Worm (Caenorhabditis elegans) whole organism, L4 larva: Measurements from ENCODE around the gene F22D3.4.

Source experiments
- D1046.2 ChIP-seq: fragments of 200-800 bp; sonication (Bioruptor generic); IDR thresholded peaks from 2 replicates; pipeline ENCODE4 v1.3.6; 2022; ENCODE audit warnings: missing genetic modification characterization, missing compliant biosample characterization
- F37D6.2 ChIP-seq: sonication (generic microtip); optimal IDR thresholded peaks from 2 replicates; lab custom pipeline; 2016; ENCODE audit warnings: mild to moderate bottlenecking, missing genetic modification characterization, missing compliant biosample characterization
- F44E2.7 ChIP-seq: fragments of 200-800 bp; sonication (Bioruptor generic); IDR thresholded peaks from 2 replicates; pipeline ENCODE4 v2.1.2; 2022; ENCODE audit warnings: missing genetic modification characterization, missing compliant biosample characterization
- F49E8.2 ChIP-seq: sonication (generic microtip); optimal IDR thresholded peaks from 2 replicates; lab custom pipeline; 2016; ENCODE audit warnings: missing compliant biosample characterization, mild to moderate bottlenecking, missing genetic modification characterization, borderline replicate concordance
- R02D3.7 ChIP-seq: fragments of 150-350 bp; sonication (generic microtip); optimal IDR thresholded peaks from 3 replicates; lab custom pipeline; 2014; ENCODE audit warnings: missing biosample characterization, missing genetic modification characterization
- Y105C5A.15 ChIP-seq: fragments of 200-800 bp; sonication (Bioruptor generic); IDR thresholded peaks from 2 replicates; pipeline ENCODE4 v1.3.6; 2022; ENCODE audit warnings: missing genetic modification characterization, missing compliant biosample characterization
- ZK546.5 ChIP-seq, 2 experiments: sonication (generic microtip); optimal IDR thresholded peaks; 2 replicates each; lab custom pipeline; 2017; ENCODE audit warnings: missing biosample characterization in 2 of 2, missing genetic modification characterization in 2 of 2
- aly-2 ChIP-seq: sonication (generic microtip); optimal IDR thresholded peaks from 2 replicates; lab custom pipeline; 2018; ENCODE audit warnings: missing biosample characterization, missing genetic modification characterization
- ama-1 ChIP-seq: fragments of 150-350 bp; optimal IDR thresholded peaks from 2 replicates; lab custom pipeline; 2014; ENCODE audit warnings: inconsistent platforms, mixed read lengths
- arid-1 ChIP-seq: fragments of 200-800 bp; sonication (Bioruptor generic); conservative IDR thresholded peaks from 2 replicates; pipeline ENCODE4 v1.3.6; 2022; ENCODE audit warnings: missing genetic modification reagents, missing genetic modification characterization, missing compliant biosample characterization
- ceh-20 ChIP-seq: fragments of 200-800 bp; sonication (Bioruptor generic); IDR thresholded peaks from 2 replicates; pipeline ENCODE4 v1.3.6; 2022; ENCODE audit warnings: missing genetic modification reagents, missing genetic modification characterization, missing compliant biosample characterization
- ceh-28 ChIP-seq: fragments of 150-350 bp; optimal IDR thresholded peaks from 2 replicates; lab custom pipeline; 2014; ENCODE audit warnings: missing biosample characterization, missing genetic modification reagents, missing genetic modification characterization
- cey-2 ChIP-seq: sonication (generic microtip); optimal IDR thresholded peaks from 3 replicates; lab custom pipeline; 2017; ENCODE audit warnings: missing genetic modification characterization, mild to moderate bottlenecking, missing compliant biosample characterization, antibody characterized with exemption, borderline replicate concordance; ENCODE audit not compliant: insufficient read depth
- ctbp-1 ChIP-seq: fragments of 200-800 bp; sonication (Bioruptor generic); IDR thresholded peaks from 2 replicates; pipeline ENCODE4 v1.3.6; 2022; ENCODE audit warnings: missing genetic modification reagents, missing genetic modification characterization, missing compliant biosample characterization
- daf-12 ChIP-seq: fragments of 150-350 bp; optimal IDR thresholded peaks from 2 replicates; lab custom pipeline; 2014; ENCODE audit warnings: missing biosample characterization, missing genetic modification reagents, missing genetic modification characterization
- daf-16 ChIP-seq, 3 experiments: sonication (generic microtip); optimal IDR thresholded peaks; 2 replicates each; lab custom pipeline; 2016 to 2017; ENCODE audit warnings: missing genetic modification characterization in 3 of 3, missing genetic modification reagents in 3 of 3, mild to moderate bottlenecking in 2 of 3, missing compliant biosample characterization in 2 of 3, missing biosample characterization in 1 of 3, moderate library complexity in 1 of 3
- daf-19 ChIP-seq: fragments of 200-800 bp; sonication (Bioruptor generic); conservative IDR thresholded peaks from 2 replicates; pipeline ENCODE4 v1.3.6; 2022; ENCODE audit warnings: missing genetic modification characterization, missing compliant biosample characterization
- dmd-6 ChIP-seq: fragments of 200-800 bp; sonication (Bioruptor generic); IDR thresholded peaks from 2 replicates; pipeline ENCODE4 v1.3.6; 2022; ENCODE audit warnings: missing genetic modification reagents, missing genetic modification characterization, missing compliant biosample characterization
- dmd-8 ChIP-seq: fragments of 200-800 bp; sonication (Bioruptor generic); IDR thresholded peaks from 2 replicates; pipeline ENCODE4 v1.3.6; 2022; ENCODE audit warnings: missing genetic modification characterization, missing compliant biosample characterization
- dmd-9 ChIP-seq: fragments of 200-800 bp; sonication (Bioruptor generic); IDR thresholded peaks from 2 replicates; pipeline ENCODE4 v1.3.6; 2022; ENCODE audit warnings: missing genetic modification reagents, missing genetic modification characterization, missing compliant biosample characterization
- dve-1 ChIP-seq: sonication (generic microtip); optimal IDR thresholded peaks from 2 replicates; lab custom pipeline; 2017; ENCODE audit warnings: antibody characterized with exemption, mild to moderate bottlenecking, missing genetic modification characterization, missing compliant biosample characterization; ENCODE audit not compliant: insufficient read depth
- egl-27 ChIP-seq: sonication (generic microtip); optimal IDR thresholded peaks from 3 replicates; lab custom pipeline; 2017; ENCODE audit warnings: missing biosample characterization, missing genetic modification reagents, missing genetic modification characterization
- egl-43 ChIP-seq: fragments of 200-800 bp; sonication (Bioruptor generic); IDR thresholded peaks from 2 replicates; pipeline ENCODE4 v1.3.6; 2022; ENCODE audit warnings: missing genetic modification reagents, missing genetic modification characterization, missing compliant biosample characterization
- hlh-30 ChIP-seq: sonication (generic microtip); optimal IDR thresholded peaks from 2 replicates; lab custom pipeline; 2017; ENCODE audit warnings: antibody characterized with exemption, mild to moderate bottlenecking, missing genetic modification characterization, missing compliant biosample characterization; ENCODE audit not compliant: insufficient read depth
- jun-1 ChIP-seq: fragments of 150-350 bp; optimal IDR thresholded peaks from 2 replicates; lab custom pipeline; 2014; ENCODE audit warnings: missing biosample characterization, missing genetic modification reagents, missing genetic modification characterization
- lim-7 ChIP-seq: fragments of 200-800 bp; sonication (Bioruptor generic); IDR thresholded peaks from 2 replicates; pipeline ENCODE4 v1.3.6; 2022; ENCODE audit warnings: missing genetic modification characterization, missing compliant biosample characterization
- lin-38 ChIP-seq: fragments of 200-800 bp; sonication (Bioruptor generic); IDR thresholded peaks from 2 replicates; pipeline ENCODE4 v1.3.6; 2022; ENCODE audit warnings: missing genetic modification reagents, missing genetic modification characterization, missing compliant biosample characterization
- madf-5 ChIP-seq, 2 experiments: fragments of 200-800 bp; sonication (Bioruptor generic); IDR thresholded peaks; 2 replicates each; pipeline ENCODE4 v1.3.6; 2022; ENCODE audit warnings: missing compliant biosample characterization in 2 of 2, missing genetic modification characterization in 2 of 2
- madf-9 ChIP-seq: fragments of 200-800 bp; sonication (Bioruptor generic); conservative IDR thresholded peaks from 2 replicates; pipeline ENCODE4 v1.3.6; 2022; ENCODE audit warnings: missing genetic modification reagents, missing genetic modification characterization, missing compliant biosample characterization
- mdl-1 ChIP-seq, 2 experiments: fragments of 150-350 bp in 1 of 2; sonication (generic microtip) in 1 of 2; optimal IDR thresholded peaks; 2 replicates each; lab custom pipeline; 2014 to 2017; ENCODE audit warnings: missing biosample characterization in 2 of 2, missing genetic modification characterization in 2 of 2
- mep-1 ChIP-seq: fragments of 150-350 bp; sonication (generic microtip); optimal IDR thresholded peaks from 3 replicates; lab custom pipeline; 2014; ENCODE audit warnings: missing biosample characterization, missing genetic modification characterization
- mes-2 ChIP-seq: sonication (generic microtip); optimal IDR thresholded peaks from 2 replicates; lab custom pipeline; 2016; ENCODE audit warnings: missing genotype, mild to moderate bottlenecking, missing genetic modification characterization, missing compliant biosample characterization; ENCODE audit not compliant: poor library complexity, severe bottlenecking
- mxl-2 ChIP-seq: fragments of 200-800 bp; sonication (Bioruptor generic); conservative IDR thresholded peaks from 2 replicates; pipeline ENCODE4 v1.3.6; 2022; ENCODE audit warnings: missing genetic modification reagents, missing genetic modification characterization, missing compliant biosample characterization
- nhr-237 ChIP-seq: sonication (generic microtip); optimal IDR thresholded peaks from 2 replicates; lab custom pipeline; 2017; ENCODE audit warnings: missing biosample characterization, missing genetic modification characterization
- nhr-28 ChIP-seq: fragments of 150-350 bp; optimal IDR thresholded peaks from 2 replicates; lab custom pipeline; 2014; ENCODE audit warnings: missing biosample characterization, missing genetic modification characterization
- pha-4 ChIP-seq, 2 experiments: fragments of 150-350 bp in 1 of 2; fragments of 200-800 bp in 1 of 2; sonication (Bioruptor generic) in 1 of 2; IDR thresholded peaks in 1 of 2; optimal IDR thresholded peaks in 1 of 2; 2 replicates each; pipeline versions ENCODE4 v1.3.6 to Lab custom; 2014 to 2022; ENCODE audit warnings: missing genetic modification characterization in 2 of 2, missing genetic modification reagents in 2 of 2, missing biosample characterization in 1 of 2, missing compliant biosample characterization in 1 of 2
- php-3 ChIP-seq: fragments of 200-800 bp; sonication (Bioruptor generic); IDR thresholded peaks from 2 replicates; pipeline ENCODE4 v1.3.6; 2022; ENCODE audit warnings: missing genetic modification reagents, missing genetic modification characterization, missing compliant biosample characterization
- saeg-2 ChIP-seq: fragments of 200-800 bp; sonication (Bioruptor generic); IDR thresholded peaks from 2 replicates; pipeline ENCODE4 v1.3.6; 2022; ENCODE audit warnings: missing genetic modification reagents, missing genetic modification characterization, missing compliant biosample characterization
- skn-1 ChIP-seq: fragments of 150-350 bp; optimal IDR thresholded peaks from 2 replicates; lab custom pipeline; 2014; ENCODE audit warnings: missing biosample characterization, missing genetic modification characterization
- snpc-4 ChIP-seq: fragments of 150-350 bp; optimal IDR thresholded peaks from 2 replicates; lab custom pipeline; 2014; ENCODE audit warnings: missing biosample characterization, missing genetic modification characterization
- spr-3 ChIP-seq: fragments of 200-800 bp; sonication (Bioruptor generic); optimal IDR thresholded peaks from 2 replicates; lab custom pipeline; 2018; ENCODE audit warnings: mild to moderate bottlenecking, missing genetic modification characterization, missing compliant biosample characterization
- unc-130 ChIP-seq: sonication (generic microtip); optimal IDR thresholded peaks from 2 replicates; lab custom pipeline; 2016; ENCODE audit warnings: missing genetic modification reagents, missing genetic modification characterization, missing compliant biosample characterization
- unc-39 ChIP-seq: sonication (generic microtip); optimal IDR thresholded peaks from 2 replicates; lab custom pipeline; 2017; ENCODE audit warnings: missing biosample characterization, missing genetic modification characterization
- unc-62 ChIP-seq, 3 experiments: fragments of 150-350 bp in 1 of 3; sonication (generic microtip); optimal IDR thresholded peaks in 2 of 3; peaks in 1 of 3; 1 replicate in 1 of 3; 2 replicates in 2 of 3; lab custom pipeline; 2014 to 2017; ENCODE audit warnings: missing biosample characterization in 3 of 3, missing genetic modification characterization in 3 of 3, missing genetic modification reagents in 3 of 3, missing genotype in 1 of 3
- vab-7 ChIP-seq: fragments of 200-800 bp; sonication (Bioruptor generic); IDR thresholded peaks from 2 replicates; pipeline ENCODE4 v1.3.6; 2022; ENCODE audit warnings: missing genetic modification reagents, missing genetic modification characterization, missing compliant biosample characterization
- zfp-2 ChIP-seq: sonication (generic microtip); optimal IDR thresholded peaks from 2 replicates; lab custom pipeline; 2016; ENCODE audit warnings: mild to moderate bottlenecking, missing genetic modification characterization, missing compliant biosample characterization
- ztf-11 ChIP-seq: fragments of 150-350 bp; optimal IDR thresholded peaks from 2 replicates; lab custom pipeline; 2014; ENCODE audit warnings: missing biosample characterization, missing genetic modification characterization
- ztf-7 ChIP-seq: fragments of 150-350 bp; optimal IDR thresholded peaks from 2 replicates; lab custom pipeline; 2014; ENCODE audit warnings: missing biosample characterization, missing genetic modification characterization

F22D3.4 gene

ce11 chrII:6898017-6898779 lies 29.2 kb downstream of the F22D3.4 start, which contains the start of gene hrpl-1 (continued):
- 0 out of 2 replicates have a peak, but pooled peaks have one; percentile 16 for TF ChIP-seq D1046.2 (GFP tag; lab: Robert Waterston, UW)
- 0 out of 2 replicates have a peak, but pooled peaks have one; percentile 26 for TF ChIP-seq arid-1
- TF ChIP-seq mxl-2 (GFP tag; lab: Robert Waterston, UW): no peak
- TF ChIP-seq ceh-20: peak; percentile 11; the same call in 1 of the 2 replicates
- no peak for TF ChIP-seq saeg-2 (GFP tag; lab: Robert Waterston, UW)
- peak; percentile 30; the same call in 1 of the 2 replicates for TF ChIP-seq dmd-6 (GFP tag; lab: Robert Waterston, UW)
- TF ChIP-seq pha-4 (GFP tag; IDR thresholded peaks at IDR 0.05; lab: Robert Waterston, UW): no peak
- TF ChIP-seq pha-4 (tag; optimal IDR thresholded peaks at IDR 0.05; lab: Kevin White, UChicago): no peak
- no peak for TF ChIP-seq madf-9
- peak; percentile 61 for TF ChIP-seq mes-2
- TF ChIP-seq nhr-28: peak; percentile 0
- no peak for TF ChIP-seq aly-2 (tag; lab: Kevin White, UChicago)
- TF ChIP-seq lin-38 (GFP tag; lab: Robert Waterston, UW): peak; percentile 62
- TF ChIP-seq daf-12 (tag; lab: Kevin White, UChicago): no peak
- TF ChIP-seq jun-1 (tag; lab: Kevin White, UChicago): no peak
- no peak for TF ChIP-seq Y105C5A.15
- peak; percentile 61 for TF ChIP-seq ctbp-1
- TF ChIP-seq lim-7 (GFP tag; lab: Robert Waterston, UW): peak; percentile 69
- no peak for TF ChIP-seq F37D6.2
- no peak for TF ChIP-seq ztf-11 (tag; lab: Kevin White, UChicago)
- peak; percentile 36; the same call in 1 of the 2 replicates for TF ChIP-seq vab-7 (GFP tag; lab: Robert Waterston, UW)
- TF ChIP-seq daf-19 (GFP tag; lab: Robert Waterston, UW): no peak
- no peak for TF ChIP-seq zfp-2 (tag; lab: Kevin White, UChicago)
- no peak for TF ChIP-seq ZK546.5 (tag; optimal IDR thresholded peaks at IDR 0.05; lab: Kevin White, UChicago)
- no peak for TF ChIP-seq spr-3
- TF ChIP-seq ama-1: no peak
- TF ChIP-seq php-3 (GFP tag; lab: Robert Waterston, UW): 0 out of 2 replicates have a peak, but pooled peaks have one; percentile 10
- TF ChIP-seq nhr-237 (tag; lab: Kevin White, UChicago): no peak
- TF ChIP-seq snpc-4 (tag; lab: Kevin White, UChicago): no peak
- peak; percentile 33 for TF ChIP-seq dve-1 (tag; lab: Kevin White, UChicago)
- peak in 1 of 2 experiments; percentile 59 for TF ChIP-seq daf-16 (GFP tag; optimal IDR thresholded peaks at IDR 0.05; lab: Kevin White, UChicago)
- TF ChIP-seq daf-16 (tag; optimal IDR thresholded peaks at IDR 0.05; lab: Kevin White, UChicago): peak; percentile 59
- peak; percentile 71 for TF ChIP-seq egl-43
- TF ChIP-seq cey-2 (tag; lab: Kevin White, UChicago): no peak
- TF ChIP-seq madf-5 (GFP tag; IDR thresholded peaks at IDR 0.05; lab: Robert Waterston, UW): no peak
- peak in 1 of 2 experiments; percentile 28 for TF ChIP-seq unc-62 (GFP tag; optimal IDR thresholded peaks at IDR 0.05 in 1 of 2; lab: Kevin White, UChicago)
- no peak for TF ChIP-seq unc-62 (tag; optimal IDR thresholded peaks at IDR 0.05; lab: Kevin White, UChicago)
- no peak for TF ChIP-seq mep-1 (tag; lab: Kevin White, UChicago)
- TF ChIP-seq unc-130: no peak
- no peak for TF ChIP-seq skn-1 (tag; lab: Kevin White, UChicago)
- TF ChIP-seq R02D3.7 (tag; lab: Kevin White, UChicago): no peak
- TF ChIP-seq, all 104 proteins: peak for 22

ce11 chrII:6897507-6897906 lies 29.9 kb downstream of the F22D3.4 start, which contains the start of gene C44B7.11:
Gene C44B7.11, minus strand, starts transcription at chrII:6897540.
- no peak for TF ChIP-seq aly-2 (tag; lab: Kevin White, UChicago)
- TF ChIP-seq unc-39: no peak
- peak; percentile 19 for TF ChIP-seq ztf-7 (tag; lab: Kevin White, UChicago)
- no peak for TF ChIP-seq F44E2.7 (GFP tag; lab: Robert Waterston, UW)
- no peak for TF ChIP-seq egl-27 (tag; lab: Kevin White, UChicago)
- no peak for TF ChIP-seq F49E8.2 (tag; lab: Kevin White, UChicago)
- no peak for TF ChIP-seq hlh-30 (tag; lab: Kevin White, UChicago)
- no peak for TF ChIP-seq ctbp-1
- no peak for TF ChIP-seq mdl-1 (tag; optimal IDR thresholded peaks at IDR 0.05; lab: Kevin White, UChicago)
- TF ChIP-seq dmd-8: no peak
- TF ChIP-seq lim-7 (GFP tag; lab: Robert Waterston, UW): no peak
- peak; percentile 10 for TF ChIP-seq dve-1 (tag; lab: Kevin White, UChicago)
- TF ChIP-seq ceh-28 (tag; lab: Kevin White, UChicago): no peak
- no peak for TF ChIP-seq dmd-9 (GFP tag; lab: Robert Waterston, UW)
